Worm (Caenorhabditis elegans) whole organism, L4/young adult: ENCODE results near the gene jun-1.

Source experiments
- dao-5 ChIP-seq: sonication (generic microtip); optimal IDR thresholded peaks from 2 replicates; lab custom pipeline; 2016; ENCODE audit warnings: missing genotype, missing genetic modification characterization, moderate library complexity, missing compliant biosample characterization
- him-1 ChIP-seq: sonication (generic microtip); optimal IDR thresholded peaks from 2 replicates; lab custom pipeline; 2016; ENCODE audit warnings: missing genotype, missing genetic modification reagents, missing genetic modification characterization, missing compliant biosample characterization

DNA sequence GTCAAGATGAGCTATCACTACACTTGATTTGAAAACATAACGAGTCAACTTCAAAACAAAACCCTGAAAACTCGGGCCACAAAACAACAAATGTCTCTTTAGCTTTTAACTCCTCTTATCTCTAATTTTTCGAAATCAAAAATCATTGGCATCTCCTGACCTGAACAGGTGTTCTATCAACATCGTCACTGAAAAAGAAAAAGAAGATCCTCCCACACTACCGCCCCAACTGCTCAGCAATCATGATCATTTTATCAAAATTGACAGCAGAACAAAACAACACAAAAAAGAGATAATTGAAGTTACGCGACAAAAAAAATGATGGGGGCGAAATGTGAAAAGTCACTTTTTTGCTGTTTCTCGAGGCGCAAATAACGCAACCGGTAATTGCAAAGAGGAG is 34.6 kb upstream of the jun-1 start:
- TF ChIP-seq him-1 (tag; lab: Kevin White, UChicago): no peak
- TF ChIP-seq dao-5 (tag; lab: Kevin White, UChicago): no peak
